Fruit fly (Drosophila melanogaster) whole organism, embryonic: ENCODE data around the gene Ir87a.
A peak's percentile ranks its signal among the peaks of the same experiment; 100 is the strongest.

ENCODE experiments used
- C15 ChIP-seq: fragments of 200-800 bp; sonication (Bioruptor generic); IDR thresholded peaks from 3 replicates; pipeline ENCODE4 v1.3.6; 2022; ENCODE audit warnings: missing biosample characterization, missing genetic modification characterization
- CG11504 ChIP-seq: fragments of 200-800 bp; sonication (Bioruptor generic); optimal IDR thresholded peaks from 3 replicates; lab custom pipeline; 2019; ENCODE audit warnings: missing biosample characterization, mild to moderate bottlenecking, missing genetic modification characterization, moderate library complexity
- CG15011 ChIP-seq: fragments of 200-800 bp; sonication (Bioruptor generic); optimal IDR thresholded peaks from 3 replicates; lab custom pipeline; 2018; ENCODE audit warnings: missing biosample characterization, mild to moderate bottlenecking, missing genetic modification characterization
- CG15479 ChIP-seq: fragments of 200-800 bp; sonication (Bioruptor generic); optimal IDR thresholded peaks from 3 replicates; lab custom pipeline; 2019; ENCODE audit warnings: missing biosample characterization, mild to moderate bottlenecking, missing genetic modification characterization, moderate library complexity
- CG2678 ChIP-seq: fragments of 200-800 bp; sonication (Bioruptor generic); optimal IDR thresholded peaks from 3 replicates; lab custom pipeline; 2019; ENCODE audit warnings: missing biosample characterization, mild to moderate bottlenecking, missing genetic modification characterization, moderate library complexity
- CG2875 ChIP-seq: fragments of 200-800 bp; sonication (Bioruptor generic); optimal IDR thresholded peaks from 2 replicates; lab custom pipeline; 2017; ENCODE audit warnings: missing biosample characterization, mild to moderate bottlenecking, missing genetic modification characterization, missing genetic modification reagents
- CG31388 ChIP-seq: fragments of 200-800 bp; sonication (Bioruptor generic); optimal IDR thresholded peaks from 2 replicates; lab custom pipeline; 2016; ENCODE audit warnings: missing biosample characterization, missing genetic modification characterization
- CG32767 ChIP-seq: fragments of 200-800 bp; sonication (Bioruptor generic); IDR thresholded peaks from 2 replicates; pipeline ENCODE4 v1.3.6; 2022; ENCODE audit warnings: missing biosample characterization, missing genetic modification characterization
- CG4707 ChIP-seq: fragments of 200-800 bp; sonication (Bioruptor generic); optimal IDR thresholded peaks from 2 replicates; lab custom pipeline; 2018; ENCODE audit warnings: missing biosample characterization, mild to moderate bottlenecking, missing genetic modification characterization, moderate library complexity
- CG9609 ChIP-seq: fragments of 200-800 bp; sonication (Bioruptor generic); optimal IDR thresholded peaks from 3 replicates; lab custom pipeline; 2016; ENCODE audit warnings: missing biosample characterization, missing genetic modification characterization
- CrebB ChIP-seq: fragments of 200-800 bp; sonication (Bioruptor generic); optimal IDR thresholded peaks from 3 replicates; lab custom pipeline; 2018; ENCODE audit warnings: missing biosample characterization, mild to moderate bottlenecking, missing genetic modification characterization
- Dad ChIP-seq: fragments of 200-800 bp; sonication (Bioruptor generic); optimal IDR thresholded peaks from 3 replicates; lab custom pipeline; 2016; ENCODE audit warnings: missing biosample characterization, missing genetic modification characterization
- Deaf1 ChIP-seq: fragments of 200-800 bp; optimal IDR thresholded peaks from 3 replicates; lab custom pipeline; 2019; ENCODE audit warnings: missing biosample characterization, mild to moderate bottlenecking, missing genetic modification characterization, moderate library complexity
- Ets97D ChIP-seq: fragments of 200-800 bp; sonication (Bioruptor generic); optimal IDR thresholded peaks from 3 replicates; lab custom pipeline; 2016; ENCODE audit warnings: missing biosample characterization, missing genetic modification characterization
- HLH54F ChIP-seq: fragments of 200-800 bp; sonication (Bioruptor generic); optimal IDR thresholded peaks from 3 replicates; lab custom pipeline; 2016; ENCODE audit warnings: missing biosample characterization, missing genetic modification characterization
- Nf-YB ChIP-seq: fragments of 200-800 bp; sonication (Bioruptor generic); optimal IDR thresholded peaks from 3 replicates; lab custom pipeline; 2019; ENCODE audit warnings: missing biosample characterization, mild to moderate bottlenecking, missing genetic modification characterization, moderate library complexity
- bowl ChIP-seq: fragments of 200-800 bp; sonication (Bioruptor generic); IDR thresholded peaks from 2 replicates; pipeline ENCODE4 v1.3.6; 2022; ENCODE audit warnings: missing biosample characterization, missing genetic modification characterization
- cas ChIP-seq: fragments of 200-800 bp; sonication (Bioruptor generic); IDR thresholded peaks from 2 replicates; pipeline ENCODE4 v1.3.6; 2022; ENCODE audit warnings: missing biosample characterization, missing genetic modification characterization
- cg ChIP-seq: fragments of 200-800 bp; sonication (Bioruptor generic); optimal IDR thresholded peaks from 3 replicates; lab custom pipeline; 2019; ENCODE audit warnings: missing biosample characterization, mild to moderate bottlenecking, missing genetic modification characterization, moderate library complexity
- chn ChIP-seq: fragments of 200-800 bp; sonication (Bioruptor generic); optimal IDR thresholded peaks from 2 replicates; lab custom pipeline; 2016; ENCODE audit warnings: missing biosample characterization, missing genetic modification characterization
- ci ChIP-seq: fragments of 200-800 bp; sonication (Bioruptor generic); IDR thresholded peaks from 3 replicates; pipeline ENCODE4 v1.3.6; 2022; ENCODE audit warnings: missing biosample characterization, missing genetic modification characterization
- crc ChIP-seq: fragments of 200-800 bp; sonication (Bioruptor generic); optimal IDR thresholded peaks from 2 replicates; lab custom pipeline; 2016; ENCODE audit warnings: missing biosample characterization, missing genetic modification characterization
- ems ChIP-seq: fragments of 200-800 bp; sonication (Bioruptor generic); optimal IDR thresholded peaks from 3 replicates; lab custom pipeline; 2016; ENCODE audit warnings: missing biosample characterization, missing genetic modification characterization
- ftz-f1 ChIP-seq: fragments of 200-800 bp; sonication (Bioruptor generic); optimal IDR thresholded peaks from 2 replicates; lab custom pipeline; 2016; ENCODE audit warnings: missing biosample characterization, missing genetic modification characterization
- fu2 ChIP-seq: fragments of 200-800 bp; sonication (Bioruptor generic); optimal IDR thresholded peaks from 2 replicates; lab custom pipeline; 2016; ENCODE audit warnings: missing biosample characterization, missing genetic modification characterization
- grn ChIP-seq: fragments of 200-800 bp; sonication (Bioruptor generic); optimal IDR thresholded peaks from 3 replicates; lab custom pipeline; 2017; ENCODE audit warnings: missing biosample characterization, missing genetic modification characterization
- hbn ChIP-seq: fragments of 200-800 bp; sonication (Bioruptor generic); IDR thresholded peaks from 2 replicates; pipeline ENCODE4 v1.3.6; 2022; ENCODE audit warnings: missing biosample characterization, missing genetic modification characterization; ENCODE audit not compliant: partially characterized antibody
- kah ChIP-seq: fragments of 200-800 bp; sonication (Bioruptor generic); optimal IDR thresholded peaks from 2 replicates; lab custom pipeline; 2018; ENCODE audit warnings: missing biosample characterization, mild to moderate bottlenecking, missing genetic modification characterization
- knrl ChIP-seq: fragments of 200-800 bp; sonication (Bioruptor generic); IDR thresholded peaks from 3 replicates; pipeline ENCODE4 v1.3.6; 2022; ENCODE audit warnings: missing biosample characterization, missing genetic modification characterization; ENCODE audit not compliant: partially characterized antibody
- lab ChIP-seq: fragments of 200-800 bp; sonication (Bioruptor generic); optimal IDR thresholded peaks from 3 replicates; lab custom pipeline; 2017; ENCODE audit warnings: missing biosample characterization, missing genetic modification characterization, mild to moderate bottlenecking, moderate library complexity, missing genetic modification reagents
- odd ChIP-seq: fragments of 200-800 bp; sonication (Bioruptor generic); optimal IDR thresholded peaks from 2 replicates; lab custom pipeline; 2017; ENCODE audit warnings: missing biosample characterization, mild to moderate bottlenecking, missing genetic modification characterization
- prd ChIP-seq, 3 experiments: fragments of >200 bp in 2 of 3; fragments of 200-800 bp in 1 of 3; sonication (Bioruptor generic) in 1 of 3; optimal IDR thresholded peaks in 2 of 3; IDR thresholded peaks in 1 of 3; 2 replicates in 2 of 3; 3 replicates in 1 of 3; pipeline versions ENCODE4 v1.3.6 to Lab custom; 2017 to 2022; ENCODE audit warnings: missing biosample characterization in 1 of 3, missing genetic modification characterization in 1 of 3
- salm ChIP-seq: fragments of 200-800 bp; sonication (Bioruptor generic); optimal IDR thresholded peaks from 2 replicates; lab custom pipeline; 2018; ENCODE audit warnings: missing biosample characterization, mild to moderate bottlenecking, missing genetic modification characterization
- sc ChIP-seq, 3 experiments: fragments of >200 bp in 2 of 3; fragments of 200-800 bp in 1 of 3; sonication (Bioruptor generic) in 1 of 3; optimal IDR thresholded peaks; 2 replicates in 2 of 3; 3 replicates in 1 of 3; lab custom pipeline; 2017; ENCODE audit warnings: mild to moderate bottlenecking in 1 of 3, missing biosample characterization in 1 of 3, missing genetic modification characterization in 1 of 3, missing genetic modification reagents in 1 of 3
- sisA ChIP-seq: fragments of 200-800 bp; sonication (Bioruptor generic); IDR thresholded peaks from 2 replicates; pipeline ENCODE4 v1.3.6; 2022; ENCODE audit warnings: missing biosample characterization, missing genetic modification characterization
- ssp ChIP-seq: fragments of 200-800 bp; sonication (Bioruptor generic); IDR thresholded peaks from 2 replicates; pipeline ENCODE4 v1.3.6; 2022; ENCODE audit warnings: missing biosample characterization, missing genetic modification characterization
- stc ChIP-seq: fragments of 200-800 bp; sonication (Bioruptor generic); IDR thresholded peaks from 2 replicates; pipeline ENCODE4 v1.3.6; 2022; ENCODE audit warnings: missing biosample characterization, missing genetic modification characterization
- tll ChIP-seq, 2 experiments: fragments of 200-800 bp in 1 of 2; fragments of >200 bp in 1 of 2; sonication (Bioruptor generic) in 1 of 2; optimal IDR thresholded peaks; 2 replicates each; lab custom pipeline; 2017 to 2019; ENCODE audit warnings: missing biosample characterization in 2 of 2, missing genetic modification characterization in 2 of 2, mild to moderate bottlenecking in 1 of 2, moderate library complexity in 1 of 2
- unpg ChIP-seq: fragments of 200-800 bp; sonication (Bioruptor generic); optimal IDR thresholded peaks from 3 replicates; lab custom pipeline; 2018; ENCODE audit warnings: missing biosample characterization, mild to moderate bottlenecking, missing genetic modification characterization, moderate library complexity
- z ChIP-seq: fragments of 200-800 bp; sonication (Bioruptor generic); IDR thresholded peaks from 3 replicates; pipeline ENCODE4 v1.3.6; 2022; ENCODE audit warnings: missing biosample characterization, missing genetic modification characterization
- zf30C ChIP-seq: fragments of 200-800 bp; sonication (Bioruptor generic); optimal IDR thresholded peaks from 3 replicates; lab custom pipeline; 2018; ENCODE audit warnings: missing biosample characterization, mild to moderate bottlenecking, missing genetic modification characterization
- zfh1 ChIP-seq: fragments of 200-800 bp; sonication (Bioruptor generic); IDR thresholded peaks from 3 replicates; pipeline ENCODE4 v1.3.6; 2022; ENCODE audit warnings: missing biosample characterization, missing genetic modification characterization
- zfh2 ChIP-seq: fragments of 200-800 bp; sonication (Bioruptor generic); optimal IDR thresholded peaks from 2 replicates; lab custom pipeline; 2016; ENCODE audit warnings: missing biosample characterization, missing genetic modification characterization

The Ir87a gene

dm6 chr3R:13395133-13395532 is 24.9 kb upstream of the Ir87a start, which contains the start of gene CCHa2 (continued):
- TF ChIP-seq CG4707 (no peak), lab (GFP tag; lab: Kevin White, UChicago) (no peak), stc (GFP tag; lab: Robert Waterston, UW) (no peak), CG15011 (GFP tag; lab: Kevin White, UChicago) (no peak), Deaf1 (tag; lab: Kevin White, UChicago) (peak; percentile 84), ftz-f1 (GFP tag; lab: Kevin White, UChicago) (no peak), cas (GFP tag; lab: Robert Waterston, UW) (no peak), fu2 (GFP tag; lab: Kevin White, UChicago) (no peak), tll (GFP tag; optimal IDR thresholded peaks at IDR 0.05; lab: Kevin White, UChicago) (no peak), HLH54F (GFP tag; lab: Kevin White, UChicago) (no peak), crc (GFP tag; lab: Kevin White, UChicago) (no peak), Dad (no peak), Ets97D (GFP tag; lab: Kevin White, UChicago) (no peak), CG31388 (GFP tag; lab: Kevin White, UChicago) (no peak), odd (GFP tag; lab: Kevin White, UChicago) (no peak), hbn (no peak), CrebB (tag; lab: Kevin White, UChicago) (no peak), cg (GFP tag; lab: Kevin White, UChicago) (peak; percentile 27), ssp (no peak), bowl (GFP tag; lab: Robert Waterston, UW) (no peak), kah (GFP tag; lab: Kevin White, UChicago) (no peak), knrl (no peak), CG15479 (GFP tag; lab: Kevin White, UChicago) (no peak), zf30C (GFP tag; lab: Kevin White, UChicago) (no peak), sisA (GFP tag; lab: Robert Waterston, UW) (no peak), CG9609 (GFP tag; lab: Kevin White, UChicago) (no peak), z (GFP tag; lab: Robert Waterston, UW) (no peak), CG2678 (tag; lab: Kevin White, UChicago) (no peak), sc (optimal IDR thresholded peaks at IDR 0.05; lab: Kevin White, UChicago) (no peak), sc (GFP tag; optimal IDR thresholded peaks at IDR 0.05; lab: Kevin White, UChicago) (no peak), chn (no peak), CG11504 (tag; lab: Kevin White, UChicago) (no peak), grn (GFP tag; lab: Kevin White, UChicago) (no peak), C15 (GFP tag; lab: Robert Waterston, UW) (no peak), ems (GFP tag; lab: Kevin White, UChicago) (no peak), CG2875 (no peak), Nf-YB (peak; percentile 81), zfh1 (GFP tag; lab: Robert Waterston, UW) (no peak), CG32767 (GFP tag; lab: Robert Waterston, UW) (no peak), ci (GFP tag; lab: Robert Waterston, UW) (no peak), prd (optimal IDR thresholded peaks at IDR 0.05; lab: Kevin White, UChicago) (no peak), prd (GFP tag; IDR thresholded peaks at IDR 0.05; lab: Robert Waterston, UW) (0 out of 3 replicates have a peak, but pooled peaks have one; percentile 14), unpg (GFP tag; lab: Kevin White, UChicago) (no peak), salm (tag; lab: Kevin White, UChicago) (no peak), zfh2 (no peak)
